Worm (Caenorhabditis elegans) whole organism, L2 larva: ENCODE data around the gene F14D7.3.
A peak's percentile ranks its signal among the peaks of the same experiment; 100 is the strongest.
"Not testable (repeated sequence)": the region's sequence is repeated elsewhere in the genome, so short reads cannot be mapped to it uniquely, and the experiment has no call there.

Source experiments
- F13H6.1 ChIP-seq: sonication (generic microtip); optimal IDR thresholded peaks from 2 replicates; lab custom pipeline; 2016; ENCODE audit warnings: missing genetic modification characterization, missing compliant biosample characterization
- Y55F3AM.14 ChIP-seq: fragments of 200-800 bp; sonication (Bioruptor generic); optimal IDR thresholded peaks from 2 replicates; lab custom pipeline; 2018; ENCODE audit warnings: mild to moderate bottlenecking, missing genetic modification characterization, missing compliant biosample characterization
- alr-1 ChIP-seq: fragments of 150-350 bp; optimal IDR thresholded peaks from 2 replicates; lab custom pipeline; 2014; ENCODE audit warnings: missing biosample characterization, missing genetic modification characterization
- blmp-1 ChIP-seq: sonication (generic microtip); optimal IDR thresholded peaks from 2 replicates; lab custom pipeline; 2017; ENCODE audit warnings: missing genetic modification characterization, mild to moderate bottlenecking, missing compliant biosample characterization, antibody characterized with exemption, moderate library complexity; ENCODE audit not compliant: insufficient read depth
- ceh-82 ChIP-seq: fragments of 150-350 bp; optimal IDR thresholded peaks from 2 replicates; lab custom pipeline; 2014; ENCODE audit warnings: missing biosample characterization, missing genetic modification characterization
- dmd-4 ChIP-seq: sonication (generic microtip); optimal IDR thresholded peaks from 2 replicates; lab custom pipeline; 2017; ENCODE audit warnings: missing biosample characterization, missing genetic modification characterization
- elt-1 ChIP-seq: fragments of 150-350 bp; optimal IDR thresholded peaks from 2 replicates; lab custom pipeline; 2014; ENCODE audit warnings: missing biosample characterization, missing genetic modification characterization
- elt-3 ChIP-seq: sonication (generic microtip); optimal IDR thresholded peaks from 2 replicates; lab custom pipeline; 2017; ENCODE audit warnings: missing biosample characterization, missing genetic modification characterization
- fos-1 ChIP-seq: fragments of 150-350 bp; optimal IDR thresholded peaks from 2 replicates; lab custom pipeline; 2014; ENCODE audit warnings: missing biosample characterization, missing genetic modification characterization
- gmeb-1 ChIP-seq: fragments of 150-350 bp; optimal IDR thresholded peaks from 2 replicates; lab custom pipeline; 2014; ENCODE audit warnings: missing biosample characterization, missing genetic modification characterization
- lin-11 ChIP-seq: fragments of 150-350 bp; sonication (generic microtip); optimal IDR thresholded peaks from 2 replicates; lab custom pipeline; 2014; ENCODE audit warnings: missing biosample characterization, missing genetic modification characterization, inconsistent platforms, mixed read lengths
- lin-13 ChIP-seq: fragments of 150-350 bp; optimal IDR thresholded peaks from 2 replicates; lab custom pipeline; 2014; ENCODE audit warnings: missing biosample characterization, missing genetic modification reagents, missing genetic modification characterization
- lsy-2 ChIP-seq, 2 experiments: fragments of 150-350 bp in 1 of 2; sonication (generic microtip) in 1 of 2; optimal IDR thresholded peaks; 2 replicates each; lab custom pipeline; 2014 to 2017; ENCODE audit warnings: missing biosample characterization in 2 of 2, missing genetic modification characterization in 2 of 2
- nhr-12 ChIP-seq: fragments of 150-350 bp; optimal IDR thresholded peaks from 2 replicates; lab custom pipeline; 2014; ENCODE audit warnings: missing biosample characterization, missing genetic modification characterization
- nhr-129 ChIP-seq: fragments of 150-350 bp; optimal IDR thresholded peaks from 2 replicates; lab custom pipeline; 2014; ENCODE audit warnings: missing biosample characterization, missing genetic modification characterization
- nhr-21 ChIP-seq: fragments of 150-350 bp; optimal IDR thresholded peaks from 2 replicates; lab custom pipeline; 2014; ENCODE audit warnings: missing biosample characterization, missing genetic modification characterization
- nhr-237 ChIP-seq: fragments of 150-350 bp; optimal IDR thresholded peaks from 2 replicates; lab custom pipeline; 2014; ENCODE audit warnings: missing biosample characterization, missing genetic modification characterization
- nhr-25 ChIP-seq: fragments of 150-350 bp; sonication (generic microtip); optimal IDR thresholded peaks from 3 replicates; lab custom pipeline; 2014; ENCODE audit warnings: missing biosample characterization, missing genetic modification characterization
- nhr-6 ChIP-seq: fragments of 150-350 bp; optimal IDR thresholded peaks from 2 replicates; lab custom pipeline; 2014; ENCODE audit warnings: missing biosample characterization, missing genetic modification characterization
- nhr-77 ChIP-seq: fragments of 150-350 bp; optimal IDR thresholded peaks from 2 replicates; lab custom pipeline; 2014; ENCODE audit warnings: missing biosample characterization, missing genetic modification characterization
- sem-4 ChIP-seq: fragments of 150-350 bp; optimal IDR thresholded peaks from 2 replicates; lab custom pipeline; 2014; ENCODE audit warnings: missing biosample characterization, missing genetic modification reagents, missing genetic modification characterization
- skn-1 ChIP-seq: sonication (generic microtip); optimal IDR thresholded peaks from 2 replicates; lab custom pipeline; 2017; ENCODE audit warnings: missing biosample characterization, missing genetic modification characterization
- sma-3 ChIP-seq: sonication (generic microtip); optimal IDR thresholded peaks from 2 replicates; lab custom pipeline; 2016; ENCODE audit warnings: missing genetic modification reagents, missing genetic modification characterization, missing compliant biosample characterization
- sma-9 ChIP-seq, 2 experiments: fragments of 150-350 bp in 1 of 2; sonication (generic microtip) in 1 of 2; optimal IDR thresholded peaks; 2 replicates each; lab custom pipeline; 2014 to 2016; ENCODE audit warnings: missing genetic modification characterization in 2 of 2, mild to moderate bottlenecking in 1 of 2, missing biosample characterization in 1 of 2, missing compliant biosample characterization in 1 of 2, missing genetic modification reagents in 1 of 2, moderate library complexity in 1 of 2
- unc-39 ChIP-seq: fragments of 150-350 bp; optimal IDR thresholded peaks from 2 replicates; lab custom pipeline; 2014; ENCODE audit warnings: missing biosample characterization, missing genetic modification characterization
- unc-55 ChIP-seq: fragments of 150-350 bp; sonication (generic microtip); optimal IDR thresholded peaks from 3 replicates; lab custom pipeline; 2014; ENCODE audit warnings: missing biosample characterization, missing genetic modification reagents, missing genetic modification characterization
- unc-62 ChIP-seq: fragments of 150-350 bp; optimal IDR thresholded peaks from 2 replicates; lab custom pipeline; 2014; ENCODE audit warnings: missing biosample characterization, missing genetic modification reagents, missing genetic modification characterization
- ztf-1 ChIP-seq: fragments of 200-800 bp; sonication (Bioruptor generic); conservative IDR thresholded peaks from 2 replicates; pipeline ENCODE4 v1.3.6; 2022; ENCODE audit warnings: missing genetic modification characterization, missing compliant biosample characterization
- ztf-4 ChIP-seq: fragments of 150-350 bp; optimal IDR thresholded peaks from 2 replicates; lab custom pipeline; 2014; ENCODE audit warnings: missing biosample characterization, missing genetic modification characterization

The F14D7.3 gene

ce11 chrV:14299569-14300064 lies 3.0 kb downstream of the F14D7.3 start, which contains the start of the genes spig-3 and F14D7.12:
spig-3 (minus strand) TSS chrV:14299669.
F14D7.12 (plus strand) TSS chrV:14300014.
- TF ChIP-seq elt-1 (tag; lab: Kevin White, UChicago) (no peak), F13H6.1 (tag; lab: Kevin White, UChicago) (no peak), nhr-129 (no peak), nhr-12 (tag; lab: Kevin White, UChicago) (no peak)

- peak; percentile 52 for TF ChIP-seq fos-1
- no peak for TF ChIP-seq sma-3 (GFP tag; lab: Kevin White, UChicago)
Measured at ce11 chrV:14301076-14301475, 4.5 kb downstream of the F14D7.3 start, which contains the start of gene F14D7.6. F14D7.6 (plus strand) TSS chrV:14301413.

- not testable (repeated sequence) for TF ChIP-seq lsy-2 (tag; optimal IDR thresholded peaks at IDR 0.05; lab: Kevin White, UChicago); unc-62 (GFP tag; lab: Kevin White, UChicago); ceh-82 (tag; lab: Kevin White, UChicago)
Measured at ce11 chrV:14306771-14307170, 10.2 kb downstream of the F14D7.3 start, which contains the start of gene spig-4. spig-4 (minus strand) TSS chrV:14306871.

ce11 chrV:14308164-14308563 lies 11.6 kb downstream of the F14D7.3 start, which contains the start of gene spig-5:
spig-5 (plus strand) TSS chrV:14308464.
- not testable (repeated sequence) for TF ChIP-seq unc-55 (GFP tag; lab: Kevin White, UChicago); lin-11; ztf-4 (tag; lab: Kevin White, UChicago)

ce11 chrV:14309632-14310031 lies 13.0 kb downstream of the F14D7.3 start, which contains the start of gene F14D7.14:
F14D7.14 (plus strand) TSS chrV:14309932.
- not testable (repeated sequence) for TF ChIP-seq nhr-25, unc-39, sem-4 (tag; lab: Kevin White, UChicago)

- TF ChIP-seq Y55F3AM.14 (GFP tag; lab: Kevin White, UChicago) (no peak), elt-1 (tag; lab: Kevin White, UChicago) (no peak), blmp-1 (tag; lab: Kevin White, UChicago) (no peak), dmd-4 (no peak), nhr-237 (tag; lab: Kevin White, UChicago) (no peak), lin-13 (no peak), nhr-6 (tag; lab: Kevin White, UChicago) (no peak), F13H6.1 (tag; lab: Kevin White, UChicago) (no peak), alr-1 (no peak), skn-1 (tag; lab: Kevin White, UChicago) (no peak), gmeb-1 (tag; lab: Kevin White, UChicago) (no peak), nhr-21 (tag; lab: Kevin White, UChicago) (no peak), unc-55 (GFP tag; lab: Kevin White, UChicago) (no peak)
Measured at ce11 chrV:14311115-14311514, 14.5 kb downstream of the F14D7.3 start, which contains the start of gene ddn-3. ddn-3 (minus strand) TSS chrV:14311215.

ce11 chrV:14312695-14313094 lies 16.1 kb downstream of the F14D7.3 start, which contains the start of gene F14D7.8:
F14D7.8 (minus strand) TSS chrV:14312795.
- TF ChIP-seq lin-11 (no peak), dmd-4 (no peak), ztf-1 (GFP tag; lab: Robert Waterston, UW) (no peak)

- TF ChIP-seq nhr-25 (tag; lab: Kevin White, UChicago): no peak
- no peak for TF ChIP-seq elt-3 (tag; lab: Kevin White, UChicago)
- no peak for TF ChIP-seq Y55F3AM.14 (GFP tag; lab: Kevin White, UChicago)
- no peak for TF ChIP-seq nhr-77 (tag; lab: Kevin White, UChicago)
- TF ChIP-seq sma-9 (GFP tag; optimal IDR thresholded peaks at IDR 0.05; lab: Kevin White, UChicago): no peak
- TF ChIP-seq sma-9 (tag; optimal IDR thresholded peaks at IDR 0.05; lab: Kevin White, UChicago): no peak
Measured at ce11 chrV:14314236-14314635, 17.6 kb downstream of the F14D7.3 start, which contains the start of gene F47B8.1. F47B8.1 (minus strand) TSS chrV:14314336.
